Fruit fly (Drosophila melanogaster) whole organism, embryonic: ENCODE measurements around the gene CG43165.

Experiments
- B-H1 ChIP-seq: fragments of 200-800 bp; sonication (Bioruptor generic); IDR thresholded peaks from 3 replicates; pipeline ENCODE4 v1.3.6; 2022; ENCODE audit warnings: missing biosample characterization, missing genetic modification characterization
- CG10267 ChIP-seq: fragments of 200-800 bp; sonication (Bioruptor generic); optimal IDR thresholded peaks from 2 replicates; lab custom pipeline; 2018; ENCODE audit warnings: missing biosample characterization, mild to moderate bottlenecking, missing genetic modification characterization, moderate library complexity
- CG10366 ChIP-seq: fragments of 200-800 bp; sonication (Bioruptor generic); IDR thresholded peaks from 2 replicates; pipeline ENCODE4 v1.3.6; 2022; ENCODE audit warnings: missing biosample characterization, missing genetic modification characterization
- CG10654 ChIP-seq: fragments of 200-800 bp; sonication (Bioruptor generic); optimal IDR thresholded peaks from 2 replicates; lab custom pipeline; 2016; ENCODE audit warnings: missing biosample characterization, missing genetic modification characterization
- CG11247 ChIP-seq: fragments of 200-800 bp; sonication (Bioruptor generic); IDR thresholded peaks from 2 replicates; pipeline ENCODE4 v1.3.6; 2022; ENCODE audit warnings: missing biosample characterization, missing genetic modification characterization
- CG11398 ChIP-seq: fragments of 200-800 bp; sonication (Bioruptor generic); optimal IDR thresholded peaks from 2 replicates; lab custom pipeline; 2016; ENCODE audit warnings: missing biosample characterization, missing genetic modification characterization
- CG11723 ChIP-seq: fragments of 200-800 bp; sonication (Bioruptor generic); optimal IDR thresholded peaks from 2 replicates; lab custom pipeline; 2017; ENCODE audit warnings: missing biosample characterization, mild to moderate bottlenecking, missing genetic modification characterization
- CG12155 ChIP-seq: fragments of 200-800 bp; sonication (Bioruptor generic); optimal IDR thresholded peaks from 3 replicates; lab custom pipeline; 2016; ENCODE audit warnings: missing biosample characterization, missing genetic modification characterization
- CG12391 ChIP-seq: fragments of 200-800 bp; sonication (Bioruptor generic); optimal IDR thresholded peaks from 3 replicates; lab custom pipeline; 2018; ENCODE audit warnings: missing biosample characterization, mild to moderate bottlenecking, missing genetic modification characterization, moderate library complexity
- CG13123 ChIP-seq: fragments of 200-800 bp; sonication (Bioruptor generic); optimal IDR thresholded peaks from 2 replicates; lab custom pipeline; 2016; ENCODE audit warnings: missing biosample characterization, missing genetic modification characterization
- CG13894 ChIP-seq: fragments of 200-800 bp; sonication (Bioruptor generic); optimal IDR thresholded peaks from 3 replicates; lab custom pipeline; 2018; ENCODE audit warnings: missing biosample characterization, mild to moderate bottlenecking, missing genetic modification characterization, moderate library complexity
- CG14965 ChIP-seq: fragments of 200-800 bp; sonication (Bioruptor generic); optimal IDR thresholded peaks from 2 replicates; lab custom pipeline; 2016; ENCODE audit warnings: missing biosample characterization, missing genetic modification characterization, borderline replicate concordance
- CG1647 ChIP-seq: fragments of 200-800 bp; sonication (Bioruptor generic); optimal IDR thresholded peaks from 3 replicates; lab custom pipeline; 2016; ENCODE audit warnings: missing biosample characterization, missing genetic modification characterization
- CG16813 ChIP-seq: fragments of 200-800 bp; sonication (Bioruptor generic); IDR thresholded peaks from 3 replicates; pipeline ENCODE4 v1.3.6; 2022; ENCODE audit warnings: missing biosample characterization, missing genetic modification characterization; ENCODE audit not compliant: partially characterized antibody
- CG18599 ChIP-seq: fragments of 200-800 bp; sonication (Bioruptor generic); optimal IDR thresholded peaks from 3 replicates; lab custom pipeline; 2017; ENCODE audit warnings: missing biosample characterization, missing genetic modification characterization, mild to moderate bottlenecking, moderate library complexity, missing genetic modification reagents
- CG3847 ChIP-seq: fragments of 200-800 bp; sonication (Bioruptor generic); IDR thresholded peaks from 2 replicates; pipeline ENCODE4 v1.3.6; 2022; ENCODE audit warnings: missing biosample characterization, missing genetic modification characterization
- CG3995 ChIP-seq: fragments of 200-800 bp; sonication (Bioruptor generic); optimal IDR thresholded peaks from 3 replicates; lab custom pipeline; 2016; ENCODE audit warnings: missing biosample characterization, missing genetic modification characterization
- CG4360 ChIP-seq: fragments of 200-800 bp; sonication (Bioruptor generic); IDR thresholded peaks from 2 replicates; pipeline ENCODE4 v1.3.6; 2022; ENCODE audit warnings: missing biosample characterization, missing genetic modification characterization
- CG7963 ChIP-seq: fragments of 200-800 bp; sonication (Bioruptor generic); IDR thresholded peaks from 3 replicates; pipeline ENCODE4 v1.3.6; 2022; ENCODE audit warnings: missing biosample characterization, missing genetic modification characterization; ENCODE audit not compliant: partially characterized antibody
- CkIIα-i1 ChIP-seq: fragments of 200-800 bp; sonication (Bioruptor generic); IDR thresholded peaks from 2 replicates; pipeline ENCODE4 v1.3.6; 2022; ENCODE audit warnings: missing biosample characterization, missing genetic modification characterization
- D19A ChIP-seq: fragments of 200-800 bp; optimal IDR thresholded peaks from 3 replicates; lab custom pipeline; 2019; ENCODE audit warnings: missing biosample characterization, mild to moderate bottlenecking, missing genetic modification characterization, moderate library complexity
- Dip2 ChIP-seq: fragments of 200-800 bp; sonication (Bioruptor generic); IDR thresholded peaks from 2 replicates; pipeline ENCODE4 v1.3.6; 2022; ENCODE audit warnings: missing biosample characterization, missing genetic modification characterization
- Eip74EF ChIP-seq, 2 experiments: fragments of 200-800 bp in 1 of 2; fragments of >200 bp in 1 of 2; sonication (Bioruptor generic) in 1 of 2; optimal IDR thresholded peaks; 2 replicates each; lab custom pipeline; 2017 to 2019; ENCODE audit warnings: missing biosample characterization in 2 of 2, missing genetic modification characterization in 2 of 2, mild to moderate bottlenecking in 1 of 2, moderate library complexity in 1 of 2
- Ets65A ChIP-seq: fragments of 200-800 bp; sonication (Bioruptor generic); peaks from one replicate; lab custom pipeline; 2016; ENCODE audit warnings: missing biosample characterization, missing genetic modification characterization
- Hand ChIP-seq: fragments of 200-800 bp; sonication (Bioruptor generic); optimal IDR thresholded peaks from 2 replicates; lab custom pipeline; 2017; ENCODE audit warnings: mild to moderate bottlenecking, missing biosample characterization, missing genetic modification reagents, missing genetic modification characterization
- Mes4 ChIP-seq: fragments of 200-800 bp; sonication (Bioruptor generic); optimal IDR thresholded peaks from 2 replicates; lab custom pipeline; 2016; ENCODE audit warnings: missing biosample characterization, missing genetic modification characterization
- PHDP ChIP-seq: fragments of 200-800 bp; sonication (Bioruptor generic); optimal IDR thresholded peaks from 3 replicates; lab custom pipeline; 2018; ENCODE audit warnings: missing biosample characterization, mild to moderate bottlenecking, missing genetic modification characterization, moderate library complexity
- Six4 ChIP-seq: fragments of 200-800 bp; sonication (Bioruptor generic); optimal IDR thresholded peaks from 2 replicates; lab custom pipeline; 2016; ENCODE audit warnings: missing biosample characterization, missing genetic modification characterization
- Sry-β ChIP-seq: fragments of 200-800 bp; sonication (Bioruptor generic); optimal IDR thresholded peaks from 2 replicates; lab custom pipeline; 2018; ENCODE audit warnings: missing biosample characterization, mild to moderate bottlenecking, missing genetic modification characterization, moderate library complexity
- Sry-δ ChIP-seq: fragments of 200-800 bp; sonication (Bioruptor generic); optimal IDR thresholded peaks from 2 replicates; lab custom pipeline; 2016; ENCODE audit warnings: missing biosample characterization, missing genetic modification characterization
- Trl ChIP-seq, 3 experiments: fragments of >200 bp in 2 of 3; fragments of 200-800 bp in 1 of 3; sonication (Bioruptor generic) in 1 of 3; optimal IDR thresholded peaks; 2 replicates in 1 of 3; 3 replicates in 2 of 3; lab custom pipeline; 2016 to 2017; ENCODE audit warnings: missing biosample characterization in 1 of 3, missing genetic modification characterization in 1 of 3
- Xbp1 ChIP-seq: fragments of 200-800 bp; sonication (Bioruptor generic); optimal IDR thresholded peaks from 3 replicates; lab custom pipeline; 2016; ENCODE audit warnings: missing biosample characterization, mild to moderate bottlenecking, missing genetic modification characterization
- ac ChIP-seq: fragments of 200-800 bp; sonication (Bioruptor generic); optimal IDR thresholded peaks from 3 replicates; lab custom pipeline; 2017; ENCODE audit warnings: missing biosample characterization, mild to moderate bottlenecking, missing genetic modification characterization
- ase ChIP-seq: fragments of 200-800 bp; sonication (Bioruptor generic); IDR thresholded peaks from 3 replicates; pipeline ENCODE4 v1.3.6; 2022; ENCODE audit warnings: missing biosample characterization, missing genetic modification characterization
- bsh ChIP-seq, 2 experiments: fragments of 200-800 bp; sonication (Bioruptor generic); optimal IDR thresholded peaks; 2 replicates each; lab custom pipeline; 2017 to 2018; ENCODE audit warnings: mild to moderate bottlenecking in 2 of 2, missing biosample characterization in 2 of 2, missing genetic modification characterization in 2 of 2, moderate library complexity in 1 of 2
- danr ChIP-seq: fragments of 200-800 bp; sonication (Bioruptor generic); IDR thresholded peaks from 2 replicates; pipeline ENCODE4 v1.3.6; 2022; ENCODE audit warnings: missing biosample characterization, missing genetic modification characterization
- dpn ChIP-seq, 2 experiments: fragments of 200-800 bp; sonication (Bioruptor generic); optimal IDR thresholded peaks; 3 replicates each; lab custom pipeline; 2016; ENCODE audit warnings: missing biosample characterization in 2 of 2, missing genetic modification characterization in 2 of 2
- ems ChIP-seq: fragments of 200-800 bp; sonication (Bioruptor generic); optimal IDR thresholded peaks from 3 replicates; lab custom pipeline; 2016; ENCODE audit warnings: missing biosample characterization, missing genetic modification characterization
- gsb ChIP-seq: fragments of 200-800 bp; sonication (Bioruptor generic); IDR thresholded peaks from 2 replicates; pipeline ENCODE4 v1.3.6; 2022; ENCODE audit warnings: missing biosample characterization, missing genetic modification characterization
- gt ChIP-seq: fragments of 200-800 bp; sonication (Bioruptor generic); IDR thresholded peaks from 2 replicates; pipeline ENCODE4 v1.3.6; 2022; ENCODE audit warnings: missing biosample characterization, missing genetic modification characterization
- hkb ChIP-seq, 2 experiments: fragments of 200-800 bp in 1 of 2; fragments of >200 bp in 1 of 2; sonication (Bioruptor generic) in 1 of 2; IDR thresholded peaks in 1 of 2; optimal IDR thresholded peaks in 1 of 2; 2 replicates each; pipeline versions ENCODE4 v1.3.6 to Lab custom; 2017 to 2022; ENCODE audit warnings: missing biosample characterization in 1 of 2, missing genetic modification characterization in 1 of 2
- inv ChIP-seq: fragments of 200-800 bp; sonication (Bioruptor generic); IDR thresholded peaks from 2 replicates; pipeline ENCODE4 v1.3.6; 2022; ENCODE audit warnings: missing biosample characterization, missing genetic modification characterization; ENCODE audit not compliant: partially characterized antibody
- ken ChIP-seq: fragments of 200-800 bp; sonication (Bioruptor generic); IDR thresholded peaks from 3 replicates; pipeline ENCODE4 v1.3.6; 2022; ENCODE audit warnings: missing biosample characterization, missing genetic modification characterization
- kni ChIP-seq: fragments of 200-800 bp; sonication (Bioruptor generic); optimal IDR thresholded peaks from 3 replicates; lab custom pipeline; 2017; ENCODE audit warnings: mild to moderate bottlenecking, missing biosample characterization, missing genetic modification reagents, missing genetic modification characterization
- lmd ChIP-seq: fragments of 200-800 bp; sonication (Bioruptor generic); IDR thresholded peaks from 2 replicates; pipeline ENCODE4 v1.3.6; 2022; ENCODE audit warnings: missing biosample characterization, missing genetic modification characterization
- lola ChIP-seq, 3 experiments: fragments of >200 bp in 2 of 3; fragments of 200-800 bp in 1 of 3; sonication (Bioruptor generic) in 1 of 3; optimal IDR thresholded peaks; 2 replicates each; lab custom pipeline; 2017 to 2019; ENCODE audit warnings: missing biosample characterization in 3 of 3, missing genetic modification characterization in 3 of 3, mild to moderate bottlenecking in 1 of 3, moderate library complexity in 1 of 3
- sens ChIP-seq: fragments of 200-800 bp; sonication (Bioruptor generic); peaks from one replicate; lab custom pipeline; 2016; ENCODE audit warnings: missing biosample characterization, missing genetic modification characterization
- slou ChIP-seq: fragments of 200-800 bp; sonication (Bioruptor generic); optimal IDR thresholded peaks from 3 replicates; lab custom pipeline; 2016; ENCODE audit warnings: missing biosample characterization, missing genetic modification characterization
- tin ChIP-seq: fragments of 200-800 bp; sonication (Bioruptor generic); optimal IDR thresholded peaks from 3 replicates; lab custom pipeline; 2016; ENCODE audit warnings: missing biosample characterization, missing genetic modification characterization
- tx ChIP-seq: fragments of 200-800 bp; sonication (Bioruptor generic); optimal IDR thresholded peaks from 2 replicates; lab custom pipeline; 2016; ENCODE audit warnings: missing biosample characterization, missing genetic modification characterization

The CG43165 gene

DNA sequence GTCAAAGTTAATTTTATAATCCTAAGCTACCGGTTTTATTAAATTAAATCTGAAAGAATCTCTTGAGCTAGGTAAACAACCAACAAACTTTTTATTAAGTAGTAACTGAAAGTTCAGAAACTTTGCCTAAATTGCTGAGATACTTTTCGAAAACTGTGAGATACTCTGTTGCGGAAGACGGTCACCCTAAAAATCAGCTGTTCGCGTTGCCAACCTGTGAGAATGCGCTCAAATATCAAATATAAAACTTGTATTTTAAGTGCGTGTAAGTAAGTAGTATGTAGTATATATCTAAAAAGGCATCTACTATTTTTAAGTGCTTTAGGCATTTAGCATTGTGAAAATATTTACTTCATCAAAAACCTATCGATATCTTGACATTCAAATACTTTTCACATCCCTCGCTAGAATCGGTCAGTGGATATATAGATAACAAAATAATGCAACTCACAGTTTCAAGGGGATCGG lies 18.2 kb upstream of the CG43165 start, which contains the start of the genes CG31955 and CG2818 (continued):
- TF ChIP-seq lmd (GFP tag; lab: Robert Waterston, UW) (no peak), CG16813 (GFP tag; lab: Robert Waterston, UW) (peak; percentile 76), Mes4 (GFP tag; lab: Kevin White, UChicago) (no peak), Hand (GFP tag; lab: Kevin White, UChicago) (no peak), ems (GFP tag; lab: Kevin White, UChicago) (no peak), dpn (GFP tag; optimal IDR thresholded peaks at IDR 0.05; lab: Kevin White, UChicago) (peak in 1 of 2 experiments; percentile 14), CG18599 (GFP tag; lab: Kevin White, UChicago) (no peak), CG13123 (GFP tag; lab: Kevin White, UChicago) (no peak), Sry-δ (GFP tag; lab: Kevin White, UChicago) (peak; percentile 86), CG11398 (GFP tag; lab: Kevin White, UChicago) (no peak), CG14965 (no peak), gsb (GFP tag; lab: Robert Waterston, UW) (no peak), ase (no peak), CG12155 (GFP tag; lab: Kevin White, UChicago) (peak; percentile 9), kni (GFP tag; lab: Kevin White, UChicago) (no peak), danr (GFP tag; lab: Robert Waterston, UW) (no peak), Ets65A (GFP tag; lab: Kevin White, UChicago) (no peak), CG10366 (GFP tag; lab: Robert Waterston, UW) (no peak), CG13894 (peak; percentile 40), gt (GFP tag; lab: Robert Waterston, UW) (no peak), sens (GFP tag; lab: Kevin White, UChicago) (peak; percentile 63), D19A (tag; lab: Kevin White, UChicago) (no peak), CG11247 (GFP tag; lab: Robert Waterston, UW) (no peak), B-H1 (GFP tag; lab: Robert Waterston, UW) (no peak), CG4360 (no peak), Xbp1 (peak; percentile 18), CG10654 (GFP tag; lab: Kevin White, UChicago) (no peak), CG12391 (tag; lab: Kevin White, UChicago) (peak; percentile 18), Eip74EF (GFP tag; optimal IDR thresholded peaks at IDR 0.05; lab: Kevin White, UChicago) (no peak), slou (no peak), Dip2 (GFP tag; lab: Robert Waterston, UW) (no peak), CG11723 (GFP tag; lab: Kevin White, UChicago) (peak; percentile 1), CkIIα-i1 (GFP tag; lab: Robert Waterston, UW) (no peak), hkb (optimal IDR thresholded peaks at IDR 0.05; lab: Kevin White, UChicago) (no peak), hkb (GFP tag; IDR thresholded peaks at IDR 0.05; lab: Robert Waterston, UW) (no peak), CG3847 (GFP tag; lab: Robert Waterston, UW) (peak; percentile 51), ac (GFP tag; lab: Kevin White, UChicago) (no peak), Trl (optimal IDR thresholded peaks at IDR 0.05; lab: Kevin White, UChicago) (no peak), Trl (GFP tag; optimal IDR thresholded peaks at IDR 0.05; lab: Kevin White, UChicago) (no peak), CG1647 (GFP tag; lab: Kevin White, UChicago) (no peak), PHDP (peak; percentile 3), Sry-β (GFP tag; lab: Kevin White, UChicago) (no peak), lola (GFP tag; optimal IDR thresholded peaks at IDR 0.05; lab: Kevin White, UChicago) (no peak), Six4 (GFP tag; lab: Kevin White, UChicago) (no peak), CG3995 (peak; percentile 58), inv (peak; percentile 62), bsh (GFP tag; optimal IDR thresholded peaks at IDR 0.05; lab: Kevin White, UChicago) (peak in 1 of 2 experiments; percentile 19), tx (peak; percentile 36), CG10267 (peak; percentile 18), ken (GFP tag; lab: Robert Waterston, UW) (no peak), tin (no peak), CG7963 (no peak)
